Worm (Caenorhabditis elegans): Measurements from ENCODE around the gene fbxb-10.

ce11 chrII:1850299-1850698 lies 32.1 kb upstream of the fbxb-10 start, which contains the start of gene fbxb-96:
- TF ChIP-seq B0310.2 (tag; optimal IDR thresholded peaks at IDR 0.05), result no peak
- no peak for TF ChIP-seq aly-1 (tag; optimal IDR thresholded peaks at IDR 0.05)
- no peak for TF ChIP-seq ama-1 (optimal IDR thresholded peaks at IDR 0.05)
- TF ChIP-seq tra-4 (tag; optimal IDR thresholded peaks at IDR 0.05), result no peak
